Worm (Caenorhabditis elegans) whole organism, L2 larva: ENCODE data around the gene phyh-1.

ENCODE experiments used
- C34F6.9 ChIP-seq: fragments of 150-350 bp; optimal IDR thresholded peaks from 2 replicates; lab custom pipeline; 2014; ENCODE audit warnings: missing biosample characterization, missing genetic modification characterization
- F13H6.1 ChIP-seq: sonication (generic microtip); optimal IDR thresholded peaks from 2 replicates; lab custom pipeline; 2016; ENCODE audit warnings: missing genetic modification characterization, missing compliant biosample characterization
- R02D3.7 ChIP-seq: fragments of 150-350 bp; optimal IDR thresholded peaks from 2 replicates; lab custom pipeline; 2014; ENCODE audit warnings: missing biosample characterization, missing genetic modification characterization
- Y55F3AM.14 ChIP-seq: fragments of 200-800 bp; sonication (Bioruptor generic); optimal IDR thresholded peaks from 2 replicates; lab custom pipeline; 2018; ENCODE audit warnings: mild to moderate bottlenecking, missing genetic modification characterization, missing compliant biosample characterization
- ZK546.5 ChIP-seq: sonication (generic microtip); optimal IDR thresholded peaks from 2 replicates; lab custom pipeline; 2017; ENCODE audit warnings: missing biosample characterization, missing genetic modification characterization
- alr-1 ChIP-seq: fragments of 150-350 bp; optimal IDR thresholded peaks from 2 replicates; lab custom pipeline; 2014; ENCODE audit warnings: missing biosample characterization, missing genetic modification characterization
- ama-1 ChIP-seq: fragments of 150-350 bp; optimal IDR thresholded peaks from 2 replicates; lab custom pipeline; 2018; ENCODE audit warnings: inconsistent platforms
- blmp-1 ChIP-seq: sonication (generic microtip); optimal IDR thresholded peaks from 2 replicates; lab custom pipeline; 2017; ENCODE audit warnings: missing genetic modification characterization, mild to moderate bottlenecking, missing compliant biosample characterization, antibody characterized with exemption, moderate library complexity; ENCODE audit not compliant: insufficient read depth
- ceh-82 ChIP-seq: fragments of 150-350 bp; optimal IDR thresholded peaks from 2 replicates; lab custom pipeline; 2014; ENCODE audit warnings: missing biosample characterization, missing genetic modification characterization
- dmd-4 ChIP-seq: sonication (generic microtip); optimal IDR thresholded peaks from 2 replicates; lab custom pipeline; 2017; ENCODE audit warnings: missing biosample characterization, missing genetic modification characterization
- fos-1 ChIP-seq: fragments of 150-350 bp; optimal IDR thresholded peaks from 2 replicates; lab custom pipeline; 2014; ENCODE audit warnings: missing biosample characterization, missing genetic modification characterization
- gmeb-1 ChIP-seq: fragments of 150-350 bp; optimal IDR thresholded peaks from 2 replicates; lab custom pipeline; 2014; ENCODE audit warnings: missing biosample characterization, missing genetic modification characterization
- lin-13 ChIP-seq: fragments of 150-350 bp; optimal IDR thresholded peaks from 2 replicates; lab custom pipeline; 2014; ENCODE audit warnings: missing biosample characterization, missing genetic modification reagents, missing genetic modification characterization
- lin-39 ChIP-seq: fragments of 150-350 bp; optimal IDR thresholded peaks from 2 replicates; lab custom pipeline; 2014; ENCODE audit warnings: missing biosample characterization, missing genetic modification reagents, missing genetic modification characterization
- lsy-2 ChIP-seq, 2 experiments: fragments of 150-350 bp in 1 of 2; sonication (generic microtip) in 1 of 2; optimal IDR thresholded peaks; 2 replicates each; lab custom pipeline; 2014 to 2017; ENCODE audit warnings: missing biosample characterization in 2 of 2, missing genetic modification characterization in 2 of 2
- mbf-1 ChIP-seq: sonication (generic microtip); optimal IDR thresholded peaks from 2 replicates; lab custom pipeline; 2017; ENCODE audit warnings: missing biosample characterization, missing genetic modification characterization
- mdl-1 ChIP-seq, 2 experiments: fragments of 150-350 bp in 1 of 2; sonication (generic microtip) in 1 of 2; optimal IDR thresholded peaks; 2 replicates each; lab custom pipeline; 2017; ENCODE audit warnings: missing biosample characterization in 2 of 2, missing genetic modification characterization in 2 of 2
- nhr-10 ChIP-seq: sonication (generic microtip); optimal IDR thresholded peaks from 2 replicates; lab custom pipeline; 2017; ENCODE audit warnings: missing biosample characterization, missing genetic modification characterization
- nhr-11 ChIP-seq: fragments of 150-350 bp; optimal IDR thresholded peaks from 2 replicates; lab custom pipeline; 2014; ENCODE audit warnings: missing biosample characterization, missing genetic modification characterization
- nhr-21 ChIP-seq: fragments of 150-350 bp; optimal IDR thresholded peaks from 2 replicates; lab custom pipeline; 2014; ENCODE audit warnings: missing biosample characterization, missing genetic modification characterization
- nhr-23 ChIP-seq: fragments of 150-350 bp; optimal IDR thresholded peaks from 2 replicates; lab custom pipeline; 2014; ENCODE audit warnings: missing biosample characterization, missing genetic modification reagents, missing genetic modification characterization
- nhr-25 ChIP-seq: fragments of 150-350 bp; sonication (generic microtip); optimal IDR thresholded peaks from 3 replicates; lab custom pipeline; 2014; ENCODE audit warnings: missing biosample characterization, missing genetic modification characterization
- nhr-6 ChIP-seq: fragments of 150-350 bp; optimal IDR thresholded peaks from 2 replicates; lab custom pipeline; 2014; ENCODE audit warnings: missing biosample characterization, missing genetic modification characterization
- nhr-77 ChIP-seq: fragments of 150-350 bp; optimal IDR thresholded peaks from 2 replicates; lab custom pipeline; 2014; ENCODE audit warnings: missing biosample characterization, missing genetic modification characterization
- sem-4 ChIP-seq: fragments of 150-350 bp; optimal IDR thresholded peaks from 2 replicates; lab custom pipeline; 2014; ENCODE audit warnings: missing biosample characterization, missing genetic modification reagents, missing genetic modification characterization
- skn-1 ChIP-seq: sonication (generic microtip); optimal IDR thresholded peaks from 2 replicates; lab custom pipeline; 2017; ENCODE audit warnings: missing biosample characterization, missing genetic modification characterization
- sma-3 ChIP-seq: sonication (generic microtip); optimal IDR thresholded peaks from 2 replicates; lab custom pipeline; 2016; ENCODE audit warnings: missing genetic modification reagents, missing genetic modification characterization, missing compliant biosample characterization
- sma-9 ChIP-seq, 2 experiments: fragments of 150-350 bp in 1 of 2; sonication (generic microtip) in 1 of 2; optimal IDR thresholded peaks; 2 replicates each; lab custom pipeline; 2014 to 2016; ENCODE audit warnings: missing genetic modification characterization in 2 of 2, mild to moderate bottlenecking in 1 of 2, missing biosample characterization in 1 of 2, missing compliant biosample characterization in 1 of 2, missing genetic modification reagents in 1 of 2, moderate library complexity in 1 of 2
- snpc-4 ChIP-seq: fragments of 150-350 bp; optimal IDR thresholded peaks from 2 replicates; lab custom pipeline; 2014; ENCODE audit warnings: missing biosample characterization, missing genetic modification characterization
- unc-39 ChIP-seq: fragments of 150-350 bp; optimal IDR thresholded peaks from 2 replicates; lab custom pipeline; 2014; ENCODE audit warnings: missing biosample characterization, missing genetic modification characterization
- unc-55 ChIP-seq: fragments of 150-350 bp; sonication (generic microtip); optimal IDR thresholded peaks from 3 replicates; lab custom pipeline; 2014; ENCODE audit warnings: missing biosample characterization, missing genetic modification reagents, missing genetic modification characterization
- unc-62 ChIP-seq: fragments of 150-350 bp; optimal IDR thresholded peaks from 2 replicates; lab custom pipeline; 2014; ENCODE audit warnings: missing biosample characterization, missing genetic modification reagents, missing genetic modification characterization
- zag-1 ChIP-seq: fragments of 150-350 bp; optimal IDR thresholded peaks from 2 replicates; lab custom pipeline; 2014; ENCODE audit warnings: missing biosample characterization, missing genetic modification characterization

The phyh-1 gene

ce11 chrIV:17230958-17231357 lies 28.3 kb downstream of the phyh-1 start, which contains the start of gene npr-32:
TSS of gene npr-32 (minus strand) at chrIV:17231058.
- TF ChIP-seq nhr-10 (tag; lab: Kevin White, UChicago) (no peak), ceh-82 (tag; lab: Kevin White, UChicago) (no peak), snpc-4 (tag; lab: Kevin White, UChicago) (no peak), nhr-6 (tag; lab: Kevin White, UChicago) (no peak), sma-9 (GFP tag; optimal IDR thresholded peaks at IDR 0.05; lab: Kevin White, UChicago) (no peak), sma-9 (tag; optimal IDR thresholded peaks at IDR 0.05; lab: Kevin White, UChicago) (no peak), lin-39 (no peak), mdl-1 (tag; optimal IDR thresholded peaks at IDR 0.05; lab: Kevin White, UChicago) (no peak), F13H6.1 (tag; lab: Kevin White, UChicago) (no peak)

ce11 chrIV:17223474-17223873 lies 35.7 kb downstream of the phyh-1 start, which contains the start of gene Y116A8B.4:
TSS of gene Y116A8B.4 (plus strand) at chrIV:17223774.
- TF ChIP-seq sma-3 (GFP tag; lab: Kevin White, UChicago) (no peak), nhr-11 (tag; lab: Kevin White, UChicago) (no peak), dmd-4 (tag; lab: Kevin White, UChicago) (no peak), mdl-1 (tag; optimal IDR thresholded peaks at IDR 0.05; lab: Kevin White, UChicago) (no peak)

ce11 chrIV:17216048-17216447 lies 43.2 kb downstream of the phyh-1 start, which contains the start of gene Y116A8B.1:
TSS of gene Y116A8B.1 (plus strand) at chrIV:17216348.
- TF ChIP-seq lsy-2 (tag; optimal IDR thresholded peaks at IDR 0.05; lab: Kevin White, UChicago) (no peak), nhr-77 (tag; lab: Kevin White, UChicago) (no peak), sma-3 (GFP tag; lab: Kevin White, UChicago) (no peak), nhr-11 (tag; lab: Kevin White, UChicago) (no peak), nhr-23 (tag; lab: Kevin White, UChicago) (no peak), nhr-21 (tag; lab: Kevin White, UChicago) (no peak), zag-1 (tag; lab: Kevin White, UChicago) (no peak), fos-1 (tag; lab: Kevin White, UChicago) (no peak), dmd-4 (tag; lab: Kevin White, UChicago) (no peak), ZK546.5 (no peak), R02D3.7 (tag; lab: Kevin White, UChicago) (no peak), lin-13 (GFP tag; lab: Kevin White, UChicago) (no peak)

ce11 chrIV:17215070-17215469 lies 44.1 kb downstream of the phyh-1 start:
- peak; percentile 48 for TF ChIP-seq unc-55
- TF ChIP-seq ama-1 (lab: Kevin White, UChicago), result no peak
- peak; percentile 22 for TF ChIP-seq C34F6.9 (tag; lab: Kevin White, UChicago)

- TF ChIP-seq sem-4 (no peak), zag-1 (tag; lab: Kevin White, UChicago) (no peak), nhr-25 (tag; lab: Kevin White, UChicago) (no peak), sma-9 (GFP tag; optimal IDR thresholded peaks at IDR 0.05; lab: Kevin White, UChicago) (no peak), sma-9 (tag; optimal IDR thresholded peaks at IDR 0.05; lab: Kevin White, UChicago) (no peak), unc-55 (peak; percentile 38), unc-62 (GFP tag; lab: Kevin White, UChicago) (no peak), lin-39 (no peak), F13H6.1 (tag; lab: Kevin White, UChicago) (no peak), blmp-1 (tag; lab: Kevin White, UChicago) (peak; percentile 3)
These were observed 48.5 kb downstream of the phyh-1 start for ce11 chrIV:17210754-17211153.

ce11 chrIV:17209309-17209708 lies 49.9 kb downstream of the phyh-1 start:
- no peak for TF ChIP-seq lsy-2 (tag; optimal IDR thresholded peaks at IDR 0.05; lab: Kevin White, UChicago)
- TF ChIP-seq C34F6.9 (tag; lab: Kevin White, UChicago), result peak; percentile 3
- no peak for TF ChIP-seq nhr-21 (tag; lab: Kevin White, UChicago)
- no peak for TF ChIP-seq nhr-77 (tag; lab: Kevin White, UChicago)
- peak; percentile 38 for TF ChIP-seq nhr-25 (tag; lab: Kevin White, UChicago)
- no peak for TF ChIP-seq alr-1 (tag; lab: Kevin White, UChicago)
- TF ChIP-seq unc-39 (tag; lab: Kevin White, UChicago), result no peak
- TF ChIP-seq skn-1 (tag; lab: Kevin White, UChicago), result no peak
- no peak for TF ChIP-seq gmeb-1 (tag; lab: Kevin White, UChicago)
- no peak for TF ChIP-seq mdl-1 (tag; optimal IDR thresholded peaks at IDR 0.05; lab: Kevin White, UChicago)
- no peak for TF ChIP-seq Y55F3AM.14
- TF ChIP-seq blmp-1 (tag; lab: Kevin White, UChicago), result no peak
- TF ChIP-seq nhr-10 (tag; lab: Kevin White, UChicago), result no peak
- no peak for TF ChIP-seq F13H6.1 (tag; lab: Kevin White, UChicago)
- TF ChIP-seq mbf-1 (tag; lab: Kevin White, UChicago), result no peak
